Worm (Caenorhabditis elegans) whole organism, late embryonic: Measurements from ENCODE around the gene W04G3.12.
A peak's percentile ranks its signal among the peaks of the same experiment; 100 is the strongest.

Experiments used
- C08G9.2 ChIP-seq: sonication (generic microtip); optimal IDR thresholded peaks from 2 replicates; lab custom pipeline; 2016; ENCODE audit warnings: mild to moderate bottlenecking, missing genetic modification characterization, moderate library complexity, missing compliant biosample characterization
- C38D4.7 ChIP-seq: fragments of 200-800 bp; sonication (Bioruptor generic); optimal IDR thresholded peaks from 2 replicates; lab custom pipeline; 2018; ENCODE audit warnings: mild to moderate bottlenecking, missing genetic modification characterization, moderate library complexity, missing compliant biosample characterization
- K02D7.2 ChIP-seq: sonication (generic microtip); optimal IDR thresholded peaks from 2 replicates; lab custom pipeline; 2017; ENCODE audit warnings: mild to moderate bottlenecking, missing genetic modification characterization, missing compliant biosample characterization
- K09A11.1 ChIP-seq: sonication (generic microtip); optimal IDR thresholded peaks from 2 replicates; lab custom pipeline; 2017; ENCODE audit warnings: antibody characterized with exemption, mild to moderate bottlenecking, missing genetic modification characterization, missing compliant biosample characterization; ENCODE audit not compliant: insufficient read depth
- T23F11.4 ChIP-seq: fragments of 200-800 bp; sonication (Bioruptor generic); optimal IDR thresholded peaks from 2 replicates; lab custom pipeline; 2018; ENCODE audit warnings: mild to moderate bottlenecking, missing genetic modification characterization, missing compliant biosample characterization
- ahr-1 ChIP-seq: sonication (generic microtip); optimal IDR thresholded peaks from 2 replicates; lab custom pipeline; 2016; ENCODE audit warnings: missing genetic modification characterization, missing compliant biosample characterization
- ceh-14 ChIP-seq: sonication (generic microtip); optimal IDR thresholded peaks from 2 replicates; lab custom pipeline; 2016; ENCODE audit warnings: missing genotype, missing genetic modification characterization, missing compliant biosample characterization
- ceh-18 ChIP-seq: sonication (generic microtip); optimal IDR thresholded peaks from 2 replicates; lab custom pipeline; 2016; ENCODE audit warnings: missing genetic modification characterization, missing compliant biosample characterization
- ceh-2 ChIP-seq: sonication (generic microtip); optimal IDR thresholded peaks from 2 replicates; lab custom pipeline; 2016; ENCODE audit warnings: missing genotype, missing genetic modification characterization, missing compliant biosample characterization
- ceh-22 ChIP-seq: sonication (generic microtip); optimal IDR thresholded peaks from 2 replicates; lab custom pipeline; 2017; ENCODE audit warnings: missing biosample characterization, missing genetic modification characterization
- ceh-30 ChIP-seq: fragments of 150-350 bp; optimal IDR thresholded peaks from 2 replicates; lab custom pipeline; 2014; ENCODE audit warnings: missing biosample characterization, missing genetic modification characterization
- ceh-31 ChIP-seq: sonication (generic microtip); optimal IDR thresholded peaks from 2 replicates; lab custom pipeline; 2016; ENCODE audit warnings: missing genetic modification characterization, missing compliant biosample characterization
- ceh-48 ChIP-seq: sonication (generic microtip); optimal IDR thresholded peaks from 2 replicates; lab custom pipeline; 2016; ENCODE audit warnings: missing genetic modification characterization, inconsistent platforms, missing compliant biosample characterization
- ceh-6 ChIP-seq: fragments of 200-800 bp; sonication (Bioruptor generic); optimal IDR thresholded peaks from 2 replicates; lab custom pipeline; 2018; ENCODE audit warnings: mild to moderate bottlenecking, missing genetic modification characterization, missing compliant biosample characterization
- ceh-9 ChIP-seq: sonication (generic microtip); optimal IDR thresholded peaks from 2 replicates; lab custom pipeline; 2016; ENCODE audit warnings: mild to moderate bottlenecking, missing genetic modification characterization, inconsistent platforms, missing compliant biosample characterization
- che-1 ChIP-seq: sonication (generic microtip); optimal IDR thresholded peaks from 2 replicates; lab custom pipeline; 2016; ENCODE audit warnings: mild to moderate bottlenecking, missing genetic modification characterization, missing compliant biosample characterization
- dmd-4 ChIP-seq: sonication (generic microtip); optimal IDR thresholded peaks from 2 replicates; lab custom pipeline; 2016; ENCODE audit warnings: borderline replicate concordance, missing genetic modification characterization, missing compliant biosample characterization
- dve-1 ChIP-seq: sonication (generic microtip); optimal IDR thresholded peaks from 2 replicates; lab custom pipeline; 2017; ENCODE audit warnings: antibody characterized with exemption, mild to moderate bottlenecking, missing genetic modification characterization, missing compliant biosample characterization
- elt-2 ChIP-seq: sonication (generic microtip); optimal IDR thresholded peaks from 2 replicates; lab custom pipeline; 2016; ENCODE audit warnings: missing genetic modification reagents, missing genetic modification characterization, missing compliant biosample characterization
- ets-4 ChIP-seq: sonication (generic microtip); optimal IDR thresholded peaks from 2 replicates; lab custom pipeline; 2016; ENCODE audit warnings: missing genetic modification characterization, missing compliant biosample characterization
- hlh-13 ChIP-seq: fragments of 200-800 bp; sonication (Bioruptor generic); optimal IDR thresholded peaks from 2 replicates; lab custom pipeline; 2018; ENCODE audit warnings: mild to moderate bottlenecking, missing genetic modification characterization, missing compliant biosample characterization
- hlh-15 ChIP-seq: sonication (generic microtip); optimal IDR thresholded peaks from 2 replicates; lab custom pipeline; 2016; ENCODE audit warnings: missing genetic modification characterization, missing compliant biosample characterization
- hlh-6 ChIP-seq: sonication (generic microtip); optimal IDR thresholded peaks from 2 replicates; lab custom pipeline; 2016; ENCODE audit warnings: missing genotype, missing genetic modification characterization, missing compliant biosample characterization
- hlh-8 ChIP-seq: sonication (generic microtip); optimal IDR thresholded peaks from 2 replicates; lab custom pipeline; 2016; ENCODE audit warnings: missing genotype, missing genetic modification characterization, missing compliant biosample characterization
- lim-6 ChIP-seq: sonication (generic microtip); optimal IDR thresholded peaks from 2 replicates; lab custom pipeline; 2016; ENCODE audit warnings: missing genetic modification characterization, missing compliant biosample characterization
- lin-11 ChIP-seq: fragments of 200-800 bp; sonication (Bioruptor generic); optimal IDR thresholded peaks from 2 replicates; lab custom pipeline; 2018; ENCODE audit warnings: mild to moderate bottlenecking, missing genetic modification characterization, missing compliant biosample characterization
- nfya-1 ChIP-seq: sonication (generic microtip); optimal IDR thresholded peaks from 2 replicates; lab custom pipeline; 2017; ENCODE audit warnings: missing genetic modification characterization, mild to moderate bottlenecking, missing compliant biosample characterization, antibody characterized with exemption, moderate library complexity
- nhr-11 ChIP-seq: fragments of 150-350 bp; optimal IDR thresholded peaks from 2 replicates; lab custom pipeline; 2014; ENCODE audit warnings: missing biosample characterization, missing genetic modification characterization
- nhr-232 ChIP-seq: sonication (generic microtip); optimal IDR thresholded peaks from 2 replicates; lab custom pipeline; 2016; ENCODE audit warnings: missing genetic modification characterization, missing compliant biosample characterization
- odd-2 ChIP-seq: sonication (generic microtip); optimal IDR thresholded peaks from 2 replicates; lab custom pipeline; 2017; ENCODE audit warnings: antibody characterized with exemption, mild to moderate bottlenecking, missing genetic modification characterization, missing compliant biosample characterization
- pax-1 ChIP-seq: fragments of 150-350 bp; optimal IDR thresholded peaks from 2 replicates; lab custom pipeline; 2014; ENCODE audit warnings: missing biosample characterization, missing genetic modification characterization
- pha-4 ChIP-seq: fragments of 150-350 bp; optimal IDR thresholded peaks from 2 replicates; lab custom pipeline; 2018; ENCODE audit warnings: missing biosample characterization, missing genetic modification reagents, missing genetic modification characterization
- pqm-1 ChIP-seq: sonication (generic microtip); optimal IDR thresholded peaks from 2 replicates; lab custom pipeline; 2016; ENCODE audit warnings: missing genetic modification characterization, missing compliant biosample characterization
- pros-1 ChIP-seq: fragments of 150-350 bp; optimal IDR thresholded peaks from 2 replicates; lab custom pipeline; 2014; ENCODE audit warnings: missing biosample characterization, missing genetic modification reagents, missing genetic modification characterization
- rnt-1 ChIP-seq: sonication (generic microtip); optimal IDR thresholded peaks from 2 replicates; lab custom pipeline; 2016; ENCODE audit warnings: missing genetic modification characterization, missing compliant biosample characterization
- sdc-2 ChIP-seq: sonication (generic microtip); optimal IDR thresholded peaks from 2 replicates; lab custom pipeline; 2016; ENCODE audit warnings: missing genotype, missing genetic modification characterization, missing compliant biosample characterization
- sox-2 ChIP-seq: fragments of 200-800 bp; sonication (Bioruptor generic); IDR thresholded peaks from 2 replicates; pipeline ENCODE4 v1.3.6; 2022; ENCODE audit warnings: missing genetic modification reagents, missing genetic modification characterization, missing compliant biosample characterization
- tbx-7 ChIP-seq: sonication (generic microtip); optimal IDR thresholded peaks from 2 replicates; lab custom pipeline; 2016; ENCODE audit warnings: missing genotype, missing genetic modification characterization, missing compliant biosample characterization
- ttx-3 ChIP-seq: sonication (generic microtip); optimal IDR thresholded peaks from 2 replicates; lab custom pipeline; 2016; ENCODE audit warnings: missing genetic modification reagents, missing genetic modification characterization, missing compliant biosample characterization
- unc-3 ChIP-seq, 2 experiments: fragments of 200-800 bp in 1 of 2; sonication (Bioruptor generic) in 1 of 2; sonication (generic microtip) in 1 of 2; conservative IDR thresholded peaks in 1 of 2; optimal IDR thresholded peaks in 1 of 2; 2 replicates each; pipeline versions ENCODE4 v1.3.6 to Lab custom; 2016 to 2022; ENCODE audit warnings: missing compliant biosample characterization in 2 of 2, missing genetic modification characterization in 2 of 2, missing genetic modification reagents in 1 of 2
- unc-42 ChIP-seq: sonication (generic microtip); optimal IDR thresholded peaks from 2 replicates; lab custom pipeline; 2016; ENCODE audit warnings: missing genotype, missing genetic modification characterization, missing compliant biosample characterization
- unc-55 ChIP-seq: sonication (generic microtip); optimal IDR thresholded peaks from 2 replicates; lab custom pipeline; 2017; ENCODE audit warnings: missing biosample characterization, missing genetic modification reagents, missing genetic modification characterization
- zip-5 ChIP-seq: sonication (generic microtip); optimal IDR thresholded peaks from 2 replicates; lab custom pipeline; 2016; ENCODE audit warnings: missing genetic modification characterization, missing compliant biosample characterization

W04G3.12 gene

DNA sequence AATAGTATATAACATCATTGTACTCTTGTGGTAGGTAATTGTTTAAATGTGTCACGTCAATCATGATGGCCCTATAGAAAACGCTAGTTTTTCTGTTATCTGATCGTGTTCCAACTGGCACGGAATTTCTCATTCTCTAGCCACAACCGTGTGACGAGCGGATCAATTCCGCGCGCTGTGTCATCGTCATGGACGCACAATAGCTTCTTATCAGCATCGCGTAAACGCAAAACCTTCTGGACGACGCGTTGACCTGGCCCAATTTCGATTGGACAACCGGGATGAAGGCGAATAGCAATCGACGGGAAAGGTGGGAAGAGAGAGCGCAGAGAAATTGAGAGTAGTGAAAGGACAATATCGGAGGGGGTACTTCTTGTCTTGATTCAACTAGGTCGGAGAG lies 19.6 kb downstream of the W04G3.12 start, which contains the start of gene lpr-3:
lpr-3 (plus strand) TSS at position 374 of the 400 bp plus-strand sequence.
- no peak for TF ChIP-seq pqm-1 (tag; lab: Kevin White, UChicago)
- no peak for TF ChIP-seq C38D4.7 (GFP tag; lab: Kevin White, UChicago)
- peak; percentile 4 for TF ChIP-seq ceh-31 (tag; lab: Kevin White, UChicago)
- no peak for TF ChIP-seq T23F11.4 (GFP tag; lab: Kevin White, UChicago)
- TF ChIP-seq rnt-1 (tag; lab: Kevin White, UChicago), result peak; percentile 74
- TF ChIP-seq pros-1 (tag; lab: Kevin White, UChicago), result peak; percentile 0
- no peak for TF ChIP-seq ceh-9 (tag; lab: Kevin White, UChicago)
- no peak for TF ChIP-seq ttx-3 (tag; lab: Kevin White, UChicago)
- TF ChIP-seq ahr-1 (tag; lab: Kevin White, UChicago), result no peak
- no peak for TF ChIP-seq ceh-2 (tag; lab: Kevin White, UChicago)
- peak; percentile 54 for TF ChIP-seq nfya-1 (tag; lab: Kevin White, UChicago)
- TF ChIP-seq hlh-15 (tag; lab: Kevin White, UChicago), result no peak
- TF ChIP-seq tbx-7 (tag; lab: Kevin White, UChicago), result no peak
- no peak for TF ChIP-seq che-1
- no peak for TF ChIP-seq unc-3 (GFP tag; conservative IDR thresholded peaks at IDR 0.05; lab: Robert Waterston, UW)
- TF ChIP-seq unc-3 (tag; optimal IDR thresholded peaks at IDR 0.05; lab: Kevin White, UChicago), result no peak
- no peak for TF ChIP-seq hlh-8 (tag; lab: Kevin White, UChicago)
- no peak for TF ChIP-seq pax-1 (tag; lab: Kevin White, UChicago)
- no peak for TF ChIP-seq hlh-13 (GFP tag; lab: Kevin White, UChicago)
- no peak for TF ChIP-seq nhr-11 (tag; lab: Kevin White, UChicago)
- no peak for TF ChIP-seq ceh-18 (tag; lab: Kevin White, UChicago)
- TF ChIP-seq ets-4 (tag; lab: Kevin White, UChicago), result no peak
- TF ChIP-seq ceh-6 (GFP tag; lab: Kevin White, UChicago), result no peak
- TF ChIP-seq lin-11 (tag; lab: Kevin White, UChicago), result no peak
- TF ChIP-seq pha-4, result no peak
- peak; percentile 63 for TF ChIP-seq unc-55
- TF ChIP-seq unc-42, result no peak
- TF ChIP-seq hlh-6 (tag; lab: Kevin White, UChicago), result no peak
- no peak for TF ChIP-seq zip-5 (tag; lab: Kevin White, UChicago)
- TF ChIP-seq nhr-232 (tag; lab: Kevin White, UChicago), result no peak
- TF ChIP-seq odd-2 (tag; lab: Kevin White, UChicago), result no peak

ce11 chrX:11053615-11054014 lies 23.0 kb downstream of the W04G3.12 start, which contains the start of gene C09F12.2:
C09F12.2 (plus strand) TSS chrX:11053915.
- TF ChIP-seq sdc-2 (tag; lab: Kevin White, UChicago) (no peak), pax-1 (tag; lab: Kevin White, UChicago) (no peak), hlh-6 (tag; lab: Kevin White, UChicago) (no peak), odd-2 (tag; lab: Kevin White, UChicago) (no peak), K09A11.1 (tag; lab: Kevin White, UChicago) (no peak), elt-2 (tag; lab: Kevin White, UChicago) (no peak), dve-1 (tag; lab: Kevin White, UChicago) (no peak), ceh-48 (no peak), ceh-14 (tag; lab: Kevin White, UChicago) (no peak), K02D7.2 (no peak), ceh-30 (tag; lab: Kevin White, UChicago) (no peak), ceh-22 (tag; lab: Kevin White, UChicago) (no peak), che-1 (no peak), hlh-13 (GFP tag; lab: Kevin White, UChicago) (no peak), zip-5 (tag; lab: Kevin White, UChicago) (no peak), tbx-7 (tag; lab: Kevin White, UChicago) (no peak), dmd-4 (tag; lab: Kevin White, UChicago) (no peak), C08G9.2 (tag; lab: Kevin White, UChicago) (no peak), lim-6 (no peak), sox-2 (GFP tag; lab: Robert Waterston, UW) (no peak)
